Worm (Caenorhabditis elegans): ENCODE results near the gene Y50D7A.10.

Y50D7A.10 gene

ce11 chrIII:344322-344721 is 29.1 kb downstream of the Y50D7A.10 start:
- TF ChIP-seq sem-2 (GFP tag; optimal IDR thresholded peaks at IDR 0.05) (no peak), ceh-39 (tag; optimal IDR thresholded peaks at IDR 0.05) (no peak), snpc-4 (tag; optimal IDR thresholded peaks at IDR 0.05) (no peak), nhr-28 (tag; optimal IDR thresholded peaks at IDR 0.05) (no peak), elt-1 (tag; optimal IDR thresholded peaks at IDR 0.05; ENCODE audit: borderline replicate concordance, insufficient read depth) (no peak), tbx-8 (GFP tag; optimal IDR thresholded peaks at IDR 0.05) (no peak), unc-62 (GFP tag; optimal IDR thresholded peaks at IDR 0.05) (no peak), mep-1 (tag; optimal IDR thresholded peaks at IDR 0.05) (no peak), lin-13 (tag; optimal IDR thresholded peaks at IDR 0.05) (no peak), cnd-1 (tag; optimal IDR thresholded peaks at IDR 0.05) (no peak), drap-1 (GFP tag; optimal IDR thresholded peaks at IDR 0.05) (no peak), mab-5 (tag; optimal IDR thresholded peaks at IDR 0.05) (no peak), ceh-43 (GFP tag; optimal IDR thresholded peaks at IDR 0.05) (no peak)

DNA sequence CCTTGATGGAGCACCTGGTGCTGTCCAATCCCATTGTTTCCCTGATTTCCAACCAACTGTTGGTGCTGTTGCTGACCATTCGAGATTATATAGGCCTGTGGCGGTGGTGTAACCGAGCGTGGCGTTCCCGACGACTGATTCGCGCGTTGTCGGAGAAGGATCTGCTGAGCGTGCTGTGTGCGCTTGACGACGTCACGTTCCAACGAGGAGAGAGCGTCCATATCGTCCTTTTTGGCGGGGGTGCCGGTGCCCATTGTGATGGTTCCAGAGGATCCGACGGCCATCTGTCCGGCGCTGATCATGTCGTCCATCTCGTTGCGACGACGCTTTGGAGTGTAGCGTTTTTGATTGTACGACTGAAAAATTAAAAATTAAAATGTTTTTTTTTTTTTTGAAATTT is 30.2 kb downstream of the Y50D7A.10 start:
- TF ChIP-seq drap-1 (GFP tag; optimal IDR thresholded peaks at IDR 0.05) (no peak), bed-3 (GFP tag; optimal IDR thresholded peaks at IDR 0.05) (no peak), mab-5 (tag; optimal IDR thresholded peaks at IDR 0.05) (no peak), nhr-2 (tag; optimal IDR thresholded peaks at IDR 0.05) (no peak), elt-3 (tag; optimal IDR thresholded peaks at IDR 0.05) (no peak), M03D4.4 (tag; optimal IDR thresholded peaks at IDR 0.05) (no peak), unc-39 (tag; optimal IDR thresholded peaks at IDR 0.05) (no peak), hlh-1 (tag; optimal IDR thresholded peaks at IDR 0.05) (no peak), snpc-4 (tag; optimal IDR thresholded peaks at IDR 0.05) (no peak), lin-32 (GFP tag; optimal IDR thresholded peaks at IDR 0.05) (no peak), ztf-11 (tag; optimal IDR thresholded peaks at IDR 0.05) (no peak), sptf-1 (tag; optimal IDR thresholded peaks at IDR 0.05) (no peak), ceh-39 (tag; optimal IDR thresholded peaks at IDR 0.05) (no peak), nhr-12 (tag; optimal IDR thresholded peaks at IDR 0.05) (no peak)

ce11 chrIII:346942-347341 is 31.7 kb downstream of the Y50D7A.10 start:
- TF ChIP-seq ztf-11 (tag; optimal IDR thresholded peaks at IDR 0.05) (no peak), unc-39 (tag; optimal IDR thresholded peaks at IDR 0.05) (no peak), unc-62 (GFP tag; optimal IDR thresholded peaks at IDR 0.05) (no peak), sem-2 (GFP tag; optimal IDR thresholded peaks at IDR 0.05) (no peak), drap-1 (GFP tag; optimal IDR thresholded peaks at IDR 0.05) (no peak), nhr-2 (tag; optimal IDR thresholded peaks at IDR 0.05) (no peak), bed-3 (GFP tag; optimal IDR thresholded peaks at IDR 0.05) (no peak), flh-1 (GFP tag; optimal IDR thresholded peaks at IDR 0.05) (no peak), elt-3 (tag; optimal IDR thresholded peaks at IDR 0.05) (no peak), ces-1 (GFP tag; optimal IDR thresholded peaks at IDR 0.05) (no peak), blmp-1 (tag; optimal IDR thresholded peaks at IDR 0.05) (no peak), nhr-28 (tag; optimal IDR thresholded peaks at IDR 0.05) (no peak), tbx-8 (GFP tag; optimal IDR thresholded peaks at IDR 0.05) (no peak), mab-5 (tag; optimal IDR thresholded peaks at IDR 0.05) (no peak), elt-1 (tag; optimal IDR thresholded peaks at IDR 0.05; ENCODE audit: borderline replicate concordance, insufficient read depth) (no peak), cnd-1 (tag; optimal IDR thresholded peaks at IDR 0.05) (no peak), hlh-1 (tag; optimal IDR thresholded peaks at IDR 0.05) (no peak)

DNA sequence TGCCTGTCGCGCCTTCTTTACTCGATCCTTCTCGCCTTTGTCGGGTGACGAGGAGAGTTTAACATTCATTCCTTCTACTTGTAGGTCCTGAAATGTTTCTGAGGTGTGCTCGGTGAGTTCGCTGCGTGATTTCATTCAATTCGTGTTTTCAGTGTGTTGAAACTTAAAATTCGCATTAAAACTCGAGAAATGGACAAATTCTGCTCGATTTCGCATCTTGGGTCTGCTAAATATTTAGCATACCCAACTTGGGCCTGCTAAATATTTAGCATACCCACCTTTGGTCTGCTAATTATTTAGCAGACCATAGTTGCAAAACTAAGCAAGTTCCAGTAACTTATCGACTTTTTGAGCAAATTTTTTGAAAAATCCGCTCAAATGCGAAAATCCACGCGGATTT is 32.1 kb downstream of the Y50D7A.10 start:
- no peak for TF ChIP-seq ces-1 (GFP tag; optimal IDR thresholded peaks at IDR 0.05)
- TF ChIP-seq unc-39 (tag; optimal IDR thresholded peaks at IDR 0.05): no peak
- no peak for TF ChIP-seq elt-3 (tag; optimal IDR thresholded peaks at IDR 0.05)
- no peak for TF ChIP-seq pha-4 (tag; optimal IDR thresholded peaks at IDR 0.05)
- TF ChIP-seq sem-2 (GFP tag; optimal IDR thresholded peaks at IDR 0.05): no peak
- TF ChIP-seq lin-32 (GFP tag; optimal IDR thresholded peaks at IDR 0.05): no peak
- no peak for TF ChIP-seq drap-1 (GFP tag; optimal IDR thresholded peaks at IDR 0.05)
- no peak for TF ChIP-seq M03D4.4 (tag; optimal IDR thresholded peaks at IDR 0.05)
- no peak for TF ChIP-seq mep-1 (tag; optimal IDR thresholded peaks at IDR 0.05)
- no peak for TF ChIP-seq nhr-237 (tag; optimal IDR thresholded peaks at IDR 0.05)
- TF ChIP-seq ceh-83 (GFP tag; optimal IDR thresholded peaks at IDR 0.05): no peak
- no peak for TF ChIP-seq nhr-12 (tag; optimal IDR thresholded peaks at IDR 0.05)
- no peak for TF ChIP-seq cnd-1 (tag; optimal IDR thresholded peaks at IDR 0.05)

DNA sequence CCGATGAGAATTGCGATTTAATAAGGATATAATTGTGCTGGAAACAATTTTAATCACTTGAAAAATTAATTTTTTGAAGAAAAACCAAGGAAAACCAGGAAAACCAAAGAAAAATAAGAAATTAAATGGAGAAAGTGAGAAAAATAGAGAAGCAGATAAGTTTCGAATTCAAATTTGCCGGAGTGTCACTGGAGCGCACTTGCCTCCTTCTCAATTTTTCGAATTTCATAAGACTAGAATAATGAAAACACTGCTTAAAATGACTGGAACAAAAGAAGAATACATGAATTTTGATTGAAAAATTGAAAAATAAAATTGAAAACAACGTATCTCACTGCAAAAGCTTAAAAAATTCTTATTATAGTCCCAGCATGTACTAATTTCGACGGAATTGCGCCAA is 33.2 kb downstream of the Y50D7A.10 start:
- TF ChIP-seq ceh-39 (tag; optimal IDR thresholded peaks at IDR 0.05) (no peak), nhr-237 (tag; optimal IDR thresholded peaks at IDR 0.05) (no peak), nhr-28 (tag; optimal IDR thresholded peaks at IDR 0.05) (no peak), blmp-1 (tag; optimal IDR thresholded peaks at IDR 0.05) (no peak), nhr-2 (tag; optimal IDR thresholded peaks at IDR 0.05) (no peak), unc-120 (tag; optimal IDR thresholded peaks at IDR 0.05; ENCODE audit: poor library complexity, severe bottlenecking) (no peak), lin-32 (GFP tag; optimal IDR thresholded peaks at IDR 0.05) (no peak), sptf-1 (tag; optimal IDR thresholded peaks at IDR 0.05) (no peak), flh-1 (GFP tag; optimal IDR thresholded peaks at IDR 0.05) (no peak), mls-2 (tag; optimal IDR thresholded peaks at IDR 0.05) (no peak), lsy-2 (tag; optimal IDR thresholded peaks at IDR 0.05) (no peak), bed-3 (GFP tag; optimal IDR thresholded peaks at IDR 0.05) (no peak), elt-1 (tag; optimal IDR thresholded peaks at IDR 0.05; ENCODE audit: borderline replicate concordance, insufficient read depth) (no peak)

Data from whole organism, mixed stage, embryonic.